Worm (Caenorhabditis elegans) whole organism, L1 larva: ENCODE data around the gene srw-99.

Source experiments
- aha-1 ChIP-seq: fragments of 150-350 bp; optimal IDR thresholded peaks from 2 replicates; lab custom pipeline; 2014; ENCODE audit warnings: missing biosample characterization, missing genetic modification characterization
- blmp-1 ChIP-seq: fragments of 150-350 bp; optimal IDR thresholded peaks from 2 replicates; lab custom pipeline; 2014; ENCODE audit warnings: missing biosample characterization, missing genetic modification characterization
- ceh-8 ChIP-seq: fragments of 200-800 bp; sonication (Bioruptor generic); optimal IDR thresholded peaks from 2 replicates; lab custom pipeline; 2018; ENCODE audit warnings: mild to moderate bottlenecking, missing genetic modification characterization, moderate library complexity, missing compliant biosample characterization
- ceh-82 ChIP-seq, 3 experiments: fragments of 150-350 bp in 1 of 3; sonication (generic microtip) in 2 of 3; optimal IDR thresholded peaks; 2 replicates each; lab custom pipeline; 2014 to 2017; ENCODE audit warnings: missing biosample characterization in 3 of 3, missing genetic modification characterization in 3 of 3
- dsc-1 ChIP-seq: sonication (generic microtip); optimal IDR thresholded peaks from 2 replicates; lab custom pipeline; 2016; ENCODE audit warnings: mild to moderate bottlenecking, missing genetic modification characterization, missing compliant biosample characterization
- efl-1 ChIP-seq, 4 experiments: fragments of 150-350 bp; optimal IDR thresholded peaks in 3 of 4; peaks in 1 of 4; 1 replicate in 1 of 4; 2 replicates in 3 of 4; lab custom pipeline; 2014; ENCODE audit warnings: missing biosample characterization in 2 of 4, missing genetic modification characterization in 2 of 4, missing genetic modification reagents in 2 of 4
- egl-27 ChIP-seq, 2 experiments: fragments of 150-350 bp in 1 of 2; sonication (generic microtip); optimal IDR thresholded peaks; 3 replicates each; lab custom pipeline; 2017 to 2018; ENCODE audit warnings: missing biosample characterization in 2 of 2, missing genetic modification characterization in 2 of 2, missing genetic modification reagents in 2 of 2
- elt-2 ChIP-seq: sonication (generic microtip); optimal IDR thresholded peaks from 2 replicates; lab custom pipeline; 2016; ENCODE audit warnings: missing genetic modification characterization, mild to moderate bottlenecking, inconsistent platforms, missing compliant biosample characterization, missing genetic modification reagents
- elt-3 ChIP-seq, 6 experiments: fragments of 150-350 bp in 1 of 6; sonication (generic microtip); optimal IDR thresholded peaks; 2 replicates each; lab custom pipeline; 2017 to 2018; ENCODE audit warnings: missing biosample characterization in 6 of 6, missing genetic modification characterization in 6 of 6, inconsistent platforms in 1 of 6
- fkh-10 ChIP-seq: sonication (generic microtip); optimal IDR thresholded peaks from 2 replicates; lab custom pipeline; 2017; ENCODE audit warnings: missing biosample characterization, missing genetic modification reagents, missing genetic modification characterization
- fkh-8 ChIP-seq: sonication (generic microtip); optimal IDR thresholded peaks from 2 replicates; lab custom pipeline; 2016; ENCODE audit warnings: mild to moderate bottlenecking, missing genetic modification characterization, missing compliant biosample characterization
- fos-1 ChIP-seq: fragments of 150-350 bp; optimal IDR thresholded peaks from 2 replicates; lab custom pipeline; 2014; ENCODE audit warnings: missing biosample characterization, missing genetic modification characterization
- grh-1 ChIP-seq: fragments of 200-800 bp; sonication (Bioruptor generic); IDR thresholded peaks from 2 replicates; pipeline ENCODE4 v1.3.6; 2022; ENCODE audit warnings: missing genetic modification reagents, missing genetic modification characterization, missing compliant biosample characterization
- hlh-17 ChIP-seq: fragments of 200-800 bp; sonication (Bioruptor generic); optimal IDR thresholded peaks from 2 replicates; lab custom pipeline; 2018; ENCODE audit warnings: missing genetic modification characterization, mild to moderate bottlenecking, missing compliant biosample characterization, moderate library complexity, borderline replicate concordance
- hpl-2 ChIP-seq: fragments of 150-350 bp; optimal IDR thresholded peaks from 2 replicates; lab custom pipeline; 2014; ENCODE audit warnings: missing biosample characterization, missing genetic modification reagents, missing genetic modification characterization
- isw-1 ChIP-seq: fragments of 200-800 bp; sonication (Bioruptor generic); IDR thresholded peaks from 2 replicates; pipeline ENCODE4 v1.3.6; 2022; ENCODE audit warnings: missing genetic modification characterization, missing compliant biosample characterization
- lin-35 ChIP-seq, 2 experiments: fragments of 150-350 bp; optimal IDR thresholded peaks; 2 replicates each; lab custom pipeline; 2014; ENCODE audit warnings: missing biosample characterization in 2 of 2, missing genetic modification characterization in 2 of 2, missing genetic modification reagents in 2 of 2
- lin-39 ChIP-seq: fragments of 150-350 bp; optimal IDR thresholded peaks from 2 replicates; lab custom pipeline; 2014; ENCODE audit warnings: missing biosample characterization, missing genetic modification reagents, missing genetic modification characterization
- nhr-11 ChIP-seq: fragments of 150-350 bp; optimal IDR thresholded peaks from 2 replicates; lab custom pipeline; 2014; ENCODE audit warnings: missing biosample characterization, missing genetic modification characterization
- nhr-12 ChIP-seq: sonication (generic microtip); optimal IDR thresholded peaks from 2 replicates; lab custom pipeline; 2017; ENCODE audit warnings: missing biosample characterization, missing genetic modification characterization
- nhr-19 ChIP-seq: fragments of 200-800 bp; sonication (Bioruptor generic); conservative IDR thresholded peaks from 2 replicates; pipeline ENCODE4 v1.3.6; 2022; ENCODE audit warnings: missing genetic modification characterization, missing compliant biosample characterization
- nhr-20 ChIP-seq: sonication (generic microtip); optimal IDR thresholded peaks from 2 replicates; lab custom pipeline; 2016; ENCODE audit warnings: mild to moderate bottlenecking, missing genetic modification characterization, missing compliant biosample characterization
- nhr-28 ChIP-seq: fragments of 150-350 bp; optimal IDR thresholded peaks from 2 replicates; lab custom pipeline; 2014; ENCODE audit warnings: missing biosample characterization, missing genetic modification characterization
- nhr-47 ChIP-seq: sonication (generic microtip); optimal IDR thresholded peaks from 2 replicates; lab custom pipeline; 2016; ENCODE audit warnings: mild to moderate bottlenecking, missing genetic modification characterization, moderate library complexity, missing compliant biosample characterization
- nhr-71 ChIP-seq: sonication (generic microtip); optimal IDR thresholded peaks from 2 replicates; lab custom pipeline; 2016; ENCODE audit warnings: mild to moderate bottlenecking, missing genetic modification characterization, moderate library complexity, missing compliant biosample characterization
- nhr-76 ChIP-seq: sonication (generic microtip); optimal IDR thresholded peaks from 2 replicates; lab custom pipeline; 2017; ENCODE audit warnings: missing biosample characterization, missing genetic modification characterization
- pax-3 ChIP-seq: fragments of 200-800 bp; sonication (Bioruptor generic); optimal IDR thresholded peaks from 2 replicates; lab custom pipeline; 2018; ENCODE audit warnings: mild to moderate bottlenecking, missing genetic modification characterization, moderate library complexity, missing compliant biosample characterization
- skn-1 ChIP-seq: fragments of 150-350 bp; optimal IDR thresholded peaks from 2 replicates; lab custom pipeline; 2014; ENCODE audit warnings: missing biosample characterization, missing genetic modification characterization
- snpc-4 ChIP-seq: fragments of 150-350 bp; optimal IDR thresholded peaks from 2 replicates; lab custom pipeline; 2014; ENCODE audit warnings: missing biosample characterization, missing genetic modification characterization
- snu-23 ChIP-seq: sonication (generic microtip); optimal IDR thresholded peaks from 2 replicates; lab custom pipeline; 2016; ENCODE audit warnings: missing genetic modification characterization, missing compliant biosample characterization
- tbx-2 ChIP-seq: sonication (generic microtip); optimal IDR thresholded peaks from 2 replicates; lab custom pipeline; 2016; ENCODE audit warnings: missing genetic modification characterization, missing compliant biosample characterization
- unc-30 ChIP-seq: sonication (generic microtip); optimal IDR thresholded peaks from 2 replicates; lab custom pipeline; 2017; ENCODE audit warnings: missing biosample characterization, missing genetic modification characterization
- unc-62 ChIP-seq: fragments of 150-350 bp; optimal IDR thresholded peaks from 2 replicates; lab custom pipeline; 2014; ENCODE audit warnings: missing biosample characterization, missing genetic modification reagents, missing genetic modification characterization
- unc-86 ChIP-seq: sonication (generic microtip); optimal IDR thresholded peaks from 2 replicates; lab custom pipeline; 2016; ENCODE audit warnings: missing genetic modification characterization, missing compliant biosample characterization
- zip-4 ChIP-seq: fragments of 200-800 bp; sonication (Bioruptor generic); optimal IDR thresholded peaks from 2 replicates; lab custom pipeline; 2018; ENCODE audit warnings: mild to moderate bottlenecking, missing genetic modification characterization, moderate library complexity, missing compliant biosample characterization
- ztf-11 ChIP-seq, 2 experiments: sonication (generic microtip); optimal IDR thresholded peaks; 2 replicates each; lab custom pipeline; 2016 to 2017; ENCODE audit warnings: missing genetic modification characterization in 2 of 2, missing biosample characterization in 1 of 2, missing compliant biosample characterization in 1 of 2

Gene srw-99

DNA sequence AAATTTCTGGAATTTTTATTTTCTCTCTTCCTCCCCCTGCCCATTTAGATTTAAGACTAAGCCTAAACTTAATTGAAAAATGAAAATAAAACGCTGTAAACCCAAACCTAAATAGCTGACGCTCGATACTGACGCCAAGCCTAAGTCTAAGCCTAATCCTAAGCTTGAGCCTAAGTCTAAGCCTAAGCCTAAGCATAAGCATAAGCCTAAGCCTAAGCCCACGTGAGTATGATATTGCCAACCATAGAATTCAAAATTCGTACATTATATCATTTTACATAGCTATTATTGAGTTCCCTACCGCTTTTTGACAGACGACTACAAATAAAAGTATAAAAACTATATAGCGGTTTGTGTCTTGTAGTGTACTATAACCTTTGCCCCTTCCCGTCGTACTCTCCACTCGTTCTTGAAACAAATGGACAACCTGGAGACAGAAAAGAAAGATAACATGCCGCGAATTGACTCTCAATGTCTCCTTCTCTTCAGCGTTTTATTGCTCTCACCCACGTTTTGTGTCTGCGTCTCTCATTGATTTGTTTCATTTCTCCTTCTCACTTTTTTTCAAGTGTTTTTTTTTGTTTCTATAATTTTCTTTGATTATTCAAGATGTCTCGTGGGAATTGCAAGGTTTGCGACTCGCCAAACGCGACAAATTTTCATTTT, 34.8 kb downstream of the srw-99 start, which contains the start of gene nhr-256 (continued):
- TF ChIP-seq nhr-12 (tag; lab: Kevin White, UChicago) (peak; percentile 29), dsc-1 (peak; percentile 40), skn-1 (peak; percentile 37), ceh-82 (tag; optimal IDR thresholded peaks at IDR 0.05; lab: Kevin White, UChicago) (peak; percentile 2 to 34 (median 13)), nhr-19 (GFP tag; lab: Robert Waterston, UW) (peak; percentile 72), hlh-17 (GFP tag; lab: Kevin White, UChicago) (no peak), zip-4 (GFP tag; lab: Kevin White, UChicago) (no peak), nhr-76 (tag; lab: Kevin White, UChicago) (no peak), elt-3 (tag; optimal IDR thresholded peaks at IDR 0.05; lab: Kevin White, UChicago) (peak in 3 of 6 experiments; percentile 22 to 57 (median 56)), fos-1 (tag; lab: Kevin White, UChicago) (peak; percentile 38), nhr-28 (peak; percentile 50), hpl-2 (GFP tag; lab: Kevin White, UChicago) (peak; percentile 4), lin-39 (no peak), snu-23 (GFP tag; lab: Kevin White, UChicago) (peak; percentile 84), pax-3 (tag; lab: Kevin White, UChicago) (no peak), grh-1 (no peak), nhr-11 (tag; lab: Kevin White, UChicago) (peak; percentile 35), blmp-1 (tag; lab: Kevin White, UChicago) (peak; percentile 92), elt-2 (tag; lab: Kevin White, UChicago) (peak; percentile 85), egl-27 (tag; optimal IDR thresholded peaks at IDR 0.05; lab: Kevin White, UChicago) (no peak), nhr-20 (tag; lab: Kevin White, UChicago) (peak; percentile 84), nhr-47 (tag; lab: Kevin White, UChicago) (peak; percentile 62), tbx-2 (tag; lab: Kevin White, UChicago) (peak; percentile 67), nhr-71 (tag; lab: Kevin White, UChicago) (peak; percentile 84), efl-1 (optimal IDR thresholded peaks at IDR 0.05; lab: Kevin White, UChicago) (peak; percentile 72 to 82), efl-1 (GFP tag; optimal IDR thresholded peaks at IDR 0.05 in 1 of 2; lab: Kevin White, UChicago) (peak; percentile 43 to 64), fkh-8 (tag; lab: Kevin White, UChicago) (peak; percentile 50), aha-1 (no peak), snpc-4 (tag; lab: Kevin White, UChicago) (peak; percentile 52)
- TF ChIP-seq, all 84 proteins: peak for 35

- TF ChIP-seq nhr-28 (no peak), fkh-10 (no peak), hlh-17 (GFP tag; lab: Kevin White, UChicago) (no peak), ceh-8 (GFP tag; lab: Kevin White, UChicago) (no peak), unc-86 (tag; lab: Kevin White, UChicago) (no peak), unc-30 (no peak), fkh-8 (tag; lab: Kevin White, UChicago) (no peak)
These were observed 40.5 kb downstream of the srw-99 start, which contains the start of gene ZK697.8 for ce11 chrV:1749053-1749452. TSS of gene ZK697.8 (minus strand) at chrV:1749153.

DNA sequence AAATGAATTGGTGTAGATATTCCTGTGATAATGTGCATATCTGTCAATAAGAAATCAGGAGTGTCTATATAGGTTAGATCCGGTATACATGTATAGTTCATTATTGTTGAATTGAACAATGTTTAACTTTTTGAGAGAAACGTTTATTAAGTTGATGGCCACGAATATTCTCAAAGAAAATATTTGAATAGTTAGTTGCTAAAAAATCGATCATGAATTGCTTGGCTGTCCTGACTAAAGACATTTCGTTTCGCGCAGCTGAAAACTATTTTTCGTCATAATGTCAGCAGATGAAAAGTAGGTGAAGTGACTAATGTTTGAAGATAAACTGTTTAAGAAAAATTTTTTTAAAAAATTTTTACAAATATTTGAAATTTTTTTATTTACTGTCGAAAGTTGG, 42.9 kb downstream of the srw-99 start, which contains the start of gene srh-199:
srh-199 (minus strand) TSS at position 101 of the 400 bp plus-strand sequence.
- TF ChIP-seq nhr-12 (tag; lab: Kevin White, UChicago) (no peak), lin-35 (GFP tag; optimal IDR thresholded peaks at IDR 0.05; lab: Kevin White, UChicago) (no peak), nhr-11 (tag; lab: Kevin White, UChicago) (no peak), isw-1 (no peak), ztf-11 (tag; optimal IDR thresholded peaks at IDR 0.05; lab: Kevin White, UChicago) (no peak), ceh-82 (tag; optimal IDR thresholded peaks at IDR 0.05; lab: Kevin White, UChicago) (no peak), unc-62 (GFP tag; lab: Kevin White, UChicago) (no peak)
